Fruit fly (Drosophila melanogaster) whole organism, embryonic: ENCODE measurements around the gene net.
A peak's percentile ranks its signal among the peaks of the same experiment; 100 is the strongest.

Source experiments
- ATbp ChIP-seq: fragments of 200-800 bp; sonication (Bioruptor generic); optimal IDR thresholded peaks from 2 replicates; lab custom pipeline; 2017; ENCODE audit warnings: missing biosample characterization, mild to moderate bottlenecking, missing genetic modification characterization, missing genetic modification reagents
- Awh ChIP-seq: fragments of 200-800 bp; sonication (Bioruptor generic); IDR thresholded peaks from 2 replicates; pipeline ENCODE4, ENCODE4 v1.3.6; 2022; ENCODE audit warnings: missing biosample characterization, missing genetic modification characterization
- BEAF-32 ChIP-seq: fragments of 200-800 bp; sonication (Bioruptor generic); optimal IDR thresholded peaks from 3 replicates; lab custom pipeline; 2017; ENCODE audit warnings: missing biosample characterization, missing genetic modification characterization, mild to moderate bottlenecking, moderate library complexity, missing genetic modification reagents
- CG10147 ChIP-seq: fragments of 200-800 bp; sonication (Bioruptor generic); optimal IDR thresholded peaks from 2 replicates; lab custom pipeline; 2019; ENCODE audit warnings: missing biosample characterization, mild to moderate bottlenecking, missing genetic modification characterization, moderate library complexity
- CG1024 ChIP-seq: fragments of 200-800 bp; sonication (Bioruptor generic); IDR thresholded peaks from 2 replicates; pipeline ENCODE4 v1.3.6; 2022; ENCODE audit warnings: missing biosample characterization, missing genetic modification characterization
- CG10979 ChIP-seq: fragments of 200-800 bp; sonication (Bioruptor generic); optimal IDR thresholded peaks from 2 replicates; lab custom pipeline; 2018; ENCODE audit warnings: missing biosample characterization, mild to moderate bottlenecking, missing genetic modification characterization, moderate library complexity
- CG12299 ChIP-seq: fragments of 200-800 bp; sonication (Bioruptor generic); optimal IDR thresholded peaks from 2 replicates; lab custom pipeline; 2018; ENCODE audit warnings: missing biosample characterization, mild to moderate bottlenecking, missing genetic modification characterization
- CG12391 ChIP-seq: fragments of 200-800 bp; sonication (Bioruptor generic); optimal IDR thresholded peaks from 3 replicates; lab custom pipeline; 2018; ENCODE audit warnings: missing biosample characterization, mild to moderate bottlenecking, missing genetic modification characterization, moderate library complexity
- CG12659 ChIP-seq: fragments of 200-800 bp; sonication (Bioruptor generic); optimal IDR thresholded peaks from 3 replicates; lab custom pipeline; 2017; ENCODE audit warnings: mild to moderate bottlenecking, missing biosample characterization, missing genetic modification reagents, missing genetic modification characterization
- CG13624 ChIP-seq: fragments of 200-800 bp; sonication (Bioruptor generic); optimal IDR thresholded peaks from 2 replicates; lab custom pipeline; 2016; ENCODE audit warnings: missing biosample characterization, missing genetic modification characterization
- CG14014 ChIP-seq: fragments of 200-800 bp; sonication (Bioruptor generic); IDR thresholded peaks from 2 replicates; pipeline ENCODE4 v1.3.6; 2022; ENCODE audit warnings: missing biosample characterization, missing genetic modification characterization
- CG18764 ChIP-seq: fragments of 200-800 bp; sonication (Bioruptor generic); optimal IDR thresholded peaks from 3 replicates; lab custom pipeline; 2016; ENCODE audit warnings: missing biosample characterization, missing genetic modification characterization
- CG2120 ChIP-seq: fragments of 200-800 bp; sonication (Bioruptor generic); optimal IDR thresholded peaks from 3 replicates; lab custom pipeline; 2016; ENCODE audit warnings: missing biosample characterization, missing genetic modification characterization
- CG30403 ChIP-seq: fragments of 200-800 bp; sonication (Bioruptor generic); optimal IDR thresholded peaks from 3 replicates; lab custom pipeline; 2016; ENCODE audit warnings: missing biosample characterization, missing genetic modification characterization
- CG34224 ChIP-seq: fragments of 200-800 bp; sonication (Bioruptor generic); IDR thresholded peaks from 3 replicates; pipeline ENCODE4 v1.3.6; 2022; ENCODE audit warnings: missing biosample characterization, missing genetic modification characterization; ENCODE audit not compliant: partially characterized antibody
- CG34422 ChIP-seq: fragments of 200-800 bp; sonication (Bioruptor generic); IDR thresholded peaks from 3 replicates; pipeline ENCODE4 v1.3.6; 2022; ENCODE audit warnings: missing biosample characterization, missing genetic modification characterization
- CG42726 ChIP-seq: fragments of 200-800 bp; sonication (Bioruptor generic); IDR thresholded peaks from 2 replicates; pipeline ENCODE4 v1.3.6; 2022; ENCODE audit warnings: missing biosample characterization, missing genetic modification characterization; ENCODE audit not compliant: partially characterized antibody
- CG4707 ChIP-seq: fragments of 200-800 bp; sonication (Bioruptor generic); optimal IDR thresholded peaks from 2 replicates; lab custom pipeline; 2018; ENCODE audit warnings: missing biosample characterization, mild to moderate bottlenecking, missing genetic modification characterization, moderate library complexity
- CG6791 ChIP-seq: fragments of 200-800 bp; sonication (Bioruptor generic); IDR thresholded peaks from 3 replicates; pipeline ENCODE4 v1.3.6; 2022; ENCODE audit warnings: missing biosample characterization, missing genetic modification characterization; ENCODE audit not compliant: partially characterized antibody
- CG7357 ChIP-seq: fragments of 200-800 bp; sonication (Bioruptor generic); IDR thresholded peaks from 3 replicates; pipeline ENCODE4 v1.3.6; 2022; ENCODE audit warnings: missing biosample characterization, missing genetic modification characterization
- CG7372 ChIP-seq: fragments of 200-800 bp; sonication (Bioruptor generic); IDR thresholded peaks from 2 replicates; pipeline ENCODE4 v1.3.6; 2022; ENCODE audit warnings: missing biosample characterization, missing genetic modification characterization
- CG7839 ChIP-seq: fragments of 200-800 bp; sonication (Bioruptor generic); optimal IDR thresholded peaks from 3 replicates; lab custom pipeline; 2018; ENCODE audit warnings: missing biosample characterization, mild to moderate bottlenecking, missing genetic modification characterization, moderate library complexity
- CG7963 ChIP-seq: fragments of 200-800 bp; sonication (Bioruptor generic); IDR thresholded peaks from 3 replicates; pipeline ENCODE4 v1.3.6; 2022; ENCODE audit warnings: missing biosample characterization, missing genetic modification characterization; ENCODE audit not compliant: partially characterized antibody
- Deaf1 ChIP-seq: fragments of 200-800 bp; optimal IDR thresholded peaks from 3 replicates; lab custom pipeline; 2019; ENCODE audit warnings: missing biosample characterization, mild to moderate bottlenecking, missing genetic modification characterization, moderate library complexity
- Doc3 ChIP-seq: fragments of 200-800 bp; sonication (Bioruptor generic); IDR thresholded peaks from 3 replicates; pipeline ENCODE4 v1.3.6; 2022; ENCODE audit warnings: missing biosample characterization, missing genetic modification characterization; ENCODE audit not compliant: partially characterized antibody
- E2f2 ChIP-seq: fragments of 200-800 bp; sonication (Bioruptor generic); IDR thresholded peaks from 2 replicates; pipeline ENCODE4 v1.3.6; 2022; ENCODE audit warnings: missing biosample characterization, missing genetic modification characterization
- Fer2 ChIP-seq: fragments of 200-800 bp; sonication (Bioruptor generic); optimal IDR thresholded peaks from 2 replicates; lab custom pipeline; 2018; ENCODE audit warnings: missing biosample characterization, mild to moderate bottlenecking, missing genetic modification characterization, moderate library complexity
- GATAe ChIP-seq: fragments of 200-800 bp; sonication (Bioruptor generic); conservative IDR thresholded peaks from 2 replicates; pipeline ENCODE4 v1.3.6; 2022; ENCODE audit warnings: missing biosample characterization, missing genetic modification characterization
- HmgZ ChIP-seq: fragments of 200-800 bp; sonication (Bioruptor generic); optimal IDR thresholded peaks from 2 replicates; lab custom pipeline; 2018; ENCODE audit warnings: missing biosample characterization, mild to moderate bottlenecking, missing genetic modification characterization
- NfI ChIP-seq: fragments of 200-800 bp; sonication (Bioruptor generic); optimal IDR thresholded peaks from 3 replicates; lab custom pipeline; 2018; ENCODE audit warnings: missing biosample characterization, mild to moderate bottlenecking, missing genetic modification characterization, moderate library complexity
- Ravus ChIP-seq: fragments of 200-800 bp; sonication (Bioruptor generic); IDR thresholded peaks from 2 replicates; pipeline ENCODE4 v1.3.6; 2022; ENCODE audit warnings: missing biosample characterization, missing genetic modification characterization
- Rfx ChIP-seq: fragments of 200-800 bp; sonication (Bioruptor generic); IDR thresholded peaks from 2 replicates; pipeline ENCODE4 v1.3.6; 2022; ENCODE audit warnings: missing biosample characterization, missing genetic modification characterization
- Ssrp ChIP-seq: fragments of 200-800 bp; sonication (Bioruptor generic); optimal IDR thresholded peaks from 2 replicates; lab custom pipeline; 2018; ENCODE audit warnings: missing biosample characterization, mild to moderate bottlenecking, missing genetic modification characterization, moderate library complexity
- TFAM ChIP-seq: fragments of 200-800 bp; sonication (Bioruptor generic); optimal IDR thresholded peaks from 2 replicates; lab custom pipeline; 2017; ENCODE audit warnings: missing biosample characterization, missing genetic modification characterization, inconsistent platforms
- Xbp1 ChIP-seq: fragments of 200-800 bp; sonication (Bioruptor generic); optimal IDR thresholded peaks from 3 replicates; lab custom pipeline; 2016; ENCODE audit warnings: missing biosample characterization, mild to moderate bottlenecking, missing genetic modification characterization
- al ChIP-seq: fragments of 200-800 bp; sonication (Bioruptor generic); IDR thresholded peaks from 2 replicates; pipeline ENCODE4 v1.3.6; 2022; ENCODE audit warnings: missing biosample characterization, missing genetic modification characterization
- bigmax ChIP-seq: fragments of 200-800 bp; sonication (Bioruptor generic); optimal IDR thresholded peaks from 2 replicates; lab custom pipeline; 2018; ENCODE audit warnings: missing biosample characterization, mild to moderate bottlenecking, missing genetic modification characterization
- bowl ChIP-seq: fragments of 200-800 bp; sonication (Bioruptor generic); IDR thresholded peaks from 2 replicates; pipeline ENCODE4 v1.3.6; 2022; ENCODE audit warnings: missing biosample characterization, missing genetic modification characterization
- dimm ChIP-seq: fragments of 200-800 bp; sonication (Bioruptor generic); IDR thresholded peaks from 2 replicates; pipeline ENCODE4 v1.3.6; 2022; ENCODE audit warnings: missing biosample characterization, missing genetic modification characterization
- emc ChIP-seq: fragments of 200-800 bp; sonication (Bioruptor generic); optimal IDR thresholded peaks from 2 replicates; lab custom pipeline; 2016; ENCODE audit warnings: missing biosample characterization, missing genetic modification characterization
- gcm ChIP-seq: fragments of 200-800 bp; sonication (Bioruptor generic); optimal IDR thresholded peaks from 2 replicates; lab custom pipeline; 2019; ENCODE audit warnings: missing biosample characterization, mild to moderate bottlenecking, missing genetic modification characterization, moderate library complexity
- kay ChIP-seq: fragments of 200-800 bp; sonication (Bioruptor generic); optimal IDR thresholded peaks from 2 replicates; lab custom pipeline; 2016; ENCODE audit warnings: missing biosample characterization, missing genetic modification characterization
- nerfin-1 ChIP-seq: fragments of 200-800 bp; sonication (Bioruptor generic); optimal IDR thresholded peaks from 3 replicates; lab custom pipeline; 2019; ENCODE audit warnings: missing biosample characterization, mild to moderate bottlenecking, missing genetic modification characterization, moderate library complexity
- p53 ChIP-seq: fragments of 200-800 bp; sonication (Bioruptor generic); optimal IDR thresholded peaks from 2 replicates; lab custom pipeline; 2016; ENCODE audit warnings: missing biosample characterization, missing genetic modification characterization
- pho ChIP-seq: fragments of 200-800 bp; sonication (Bioruptor generic); optimal IDR thresholded peaks from 2 replicates; lab custom pipeline; 2016; ENCODE audit warnings: missing biosample characterization, missing genetic modification characterization
- slbo ChIP-seq: fragments of 200-800 bp; sonication (Bioruptor generic); IDR thresholded peaks from 2 replicates; pipeline ENCODE4 v1.3.6; 2022; ENCODE audit warnings: missing biosample characterization, missing genetic modification characterization
- slou ChIP-seq: fragments of 200-800 bp; sonication (Bioruptor generic); optimal IDR thresholded peaks from 3 replicates; lab custom pipeline; 2016; ENCODE audit warnings: missing biosample characterization, missing genetic modification characterization
- so ChIP-seq: fragments of 200-800 bp; sonication (Bioruptor generic); IDR thresholded peaks from 3 replicates; pipeline ENCODE4 v1.3.6; 2022; ENCODE audit warnings: missing biosample characterization, missing genetic modification characterization
- ssp ChIP-seq: fragments of 200-800 bp; sonication (Bioruptor generic); IDR thresholded peaks from 2 replicates; pipeline ENCODE4 v1.3.6; 2022; ENCODE audit warnings: missing biosample characterization, missing genetic modification characterization
- tio ChIP-seq: fragments of 200-800 bp; sonication (Bioruptor generic); optimal IDR thresholded peaks from 2 replicates; lab custom pipeline; 2017; ENCODE audit warnings: missing biosample characterization, missing genetic modification characterization, inconsistent platforms
- zfh1 ChIP-seq: fragments of 200-800 bp; sonication (Bioruptor generic); IDR thresholded peaks from 3 replicates; pipeline ENCODE4 v1.3.6; 2022; ENCODE audit warnings: missing biosample characterization, missing genetic modification characterization

The net gene

DNA sequence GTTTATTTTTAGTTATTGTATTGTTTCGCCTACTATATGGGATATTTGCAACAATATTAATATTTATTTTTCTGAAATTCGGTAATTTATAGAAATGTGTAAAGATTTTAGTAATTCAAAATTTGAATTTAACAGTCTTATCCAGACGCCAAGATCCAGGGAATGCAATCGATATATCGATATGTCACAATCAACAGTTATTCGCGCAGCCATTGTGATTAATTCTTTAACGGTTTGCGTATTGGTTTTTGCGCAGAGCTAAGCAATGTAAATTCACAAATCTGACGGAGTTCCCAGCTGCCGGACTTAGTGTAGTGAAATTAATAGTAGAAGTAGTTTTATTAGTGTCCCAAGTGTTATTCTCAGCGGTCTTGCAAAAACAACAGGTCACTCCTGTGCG is 27.2 kb upstream of the net start, which contains the start of gene ND-15 (continued):
- TF ChIP-seq CG34224 (peak; percentile 76), Doc3 (GFP tag; lab: Robert Waterston, UW) (peak; percentile 54; the same call in 2 of the 3 replicates), CG7372 (no peak), zfh1 (no peak), CG12299 (tag; lab: Kevin White, UChicago) (no peak), CG7839 (tag; lab: Kevin White, UChicago) (no peak), al (GFP tag; lab: Robert Waterston, UW) (no peak), TFAM (GFP tag; lab: Kevin White, UChicago) (no peak), bowl (GFP tag; lab: Robert Waterston, UW) (no peak), bigmax (GFP tag; lab: Kevin White, UChicago) (no peak), gcm (GFP tag; lab: Kevin White, UChicago) (no peak), CG10979 (tag; lab: Kevin White, UChicago) (no peak), BEAF-32 (GFP tag; lab: Kevin White, UChicago) (peak; percentile 83), kay (no peak), CG30403 (GFP tag; lab: Kevin White, UChicago) (no peak), Deaf1 (tag; lab: Kevin White, UChicago) (no peak), Awh (GFP tag; lab: Robert Waterston, UW) (no peak), ssp (GFP tag; lab: Robert Waterston, UW) (no peak), CG12391 (tag; lab: Kevin White, UChicago) (no peak), dimm (GFP tag; lab: Robert Waterston, UW) (no peak), tio (GFP tag; lab: Kevin White, UChicago) (no peak), NfI (GFP tag; lab: Kevin White, UChicago) (no peak), Ssrp (tag; lab: Kevin White, UChicago) (no peak), CG10147 (GFP tag; lab: Kevin White, UChicago) (no peak), CG34422 (GFP tag; lab: Robert Waterston, UW) (no peak), so (GFP tag; lab: Robert Waterston, UW) (no peak), nerfin-1 (no peak), CG12659 (GFP tag; lab: Kevin White, UChicago) (no peak), p53 (GFP tag; lab: Kevin White, UChicago) (no peak), CG42726 (GFP tag; lab: Robert Waterston, UW) (peak; percentile 76; the same call in 1 of the 2 replicates), CG2120 (GFP tag; lab: Kevin White, UChicago) (no peak), E2f2 (GFP tag; lab: Robert Waterston, UW) (peak; percentile 57), ATbp (GFP tag; lab: Kevin White, UChicago) (no peak), CG7963 (GFP tag; lab: Robert Waterston, UW) (peak; percentile 43; the same call in 1 of the 3 replicates), Rfx (GFP tag; lab: Robert Waterston, UW) (peak; percentile 17; the same call in 1 of the 2 replicates), emc (GFP tag; lab: Kevin White, UChicago) (no peak), CG4707 (GFP tag; lab: Kevin White, UChicago) (no peak), CG18764 (GFP tag; lab: Kevin White, UChicago) (no peak), slou (no peak), Xbp1 (GFP tag; lab: Kevin White, UChicago) (no peak), CG1024 (GFP tag; lab: Robert Waterston, UW) (no peak), CG13624 (GFP tag; lab: Kevin White, UChicago) (no peak), GATAe (GFP tag; lab: Robert Waterston, UW) (no peak), CG7357 (GFP tag; lab: Robert Waterston, UW) (no peak), slbo (no peak), pho (GFP tag; lab: Kevin White, UChicago) (no peak), HmgZ (tag; lab: Kevin White, UChicago) (peak; percentile 44), CG6791 (GFP tag; lab: Robert Waterston, UW) (0 out of 3 replicates have a peak, but pooled peaks have one; percentile 50), Ravus (GFP tag; lab: Robert Waterston, UW) (no peak), CG14014 (GFP tag; lab: Robert Waterston, UW) (no peak), Fer2 (tag; lab: Kevin White, UChicago) (no peak)
